Fruit fly (Drosophila melanogaster): ENCODE data around the gene rols.

rols gene

dm6 chr3L:12058293-12058842 is 6.3 kb downstream of the rols start:
- TF ChIP-seq Sox15 (GFP tag; optimal IDR thresholded peaks at IDR 0.05) (no peak), topi (GFP tag; optimal IDR thresholded peaks at IDR 0.05) (peak; percentile 55), CG6276 (GFP tag; optimal IDR thresholded peaks at IDR 0.05) (no peak), Eip78C (GFP tag) (peak; percentile 75), CG11902 (GFP tag; optimal IDR thresholded peaks at IDR 0.05) (peak; percentile 34), Blimp-1 (GFP tag; optimal IDR thresholded peaks at IDR 0.05) (no peak), CG11762 (GFP tag; optimal IDR thresholded peaks at IDR 0.05; ENCODE audit: insufficient read depth) (peak; percentile 53), dac (GFP tag; optimal IDR thresholded peaks at IDR 0.05) (peak; percentile 53), achi (GFP tag; optimal IDR thresholded peaks at IDR 0.05) (peak; percentile 10), fkh (GFP tag; optimal IDR thresholded peaks at IDR 0.05) (no peak), spab (GFP tag; optimal IDR thresholded peaks at IDR 0.05) (peak; percentile 28), CG8632 (GFP tag; optimal IDR thresholded peaks at IDR 0.05) (no peak), CG4318 (GFP tag; optimal IDR thresholded peaks at IDR 0.05) (peak; percentile 26), Eip93F (GFP tag; optimal IDR thresholded peaks at IDR 0.05) (no peak), CG8119 (GFP tag; IDR thresholded peaks at IDR 0.05) (peak; percentile 36; the same call in 1 of the 3 replicates), CG7368 (GFP tag; optimal IDR thresholded peaks at IDR 0.05) (peak; percentile 63), CG1621 (tag; optimal IDR thresholded peaks at IDR 0.05) (peak; percentile 67), CG16779 (tag; optimal IDR thresholded peaks at IDR 0.05) (peak; percentile 58), net (GFP tag; optimal IDR thresholded peaks at IDR 0.05) (peak; percentile 1), Smox (GFP tag; optimal IDR thresholded peaks at IDR 0.05) (no peak), Eip75B (GFP tag; optimal IDR thresholded peaks at IDR 0.05) (peak; percentile 84), svp (GFP tag) (peak; percentile 45), cyc (GFP tag; optimal IDR thresholded peaks at IDR 0.05) (peak; percentile 67), esn (GFP tag; optimal IDR thresholded peaks at IDR 0.05) (peak; percentile 44), fd85E (GFP tag; optimal IDR thresholded peaks at IDR 0.05) (peak; percentile 55), vri (GFP tag; optimal IDR thresholded peaks at IDR 0.05) (no peak), Met (GFP tag; optimal IDR thresholded peaks at IDR 0.05) (no peak), CG15336 (GFP tag; IDR thresholded peaks at IDR 0.05) (peak; percentile 64), CG8319 (GFP tag; optimal IDR thresholded peaks at IDR 0.05) (no peak), Hr4 (GFP tag; optimal IDR thresholded peaks at IDR 0.05) (peak; percentile 16), CG9139 (GFP tag; optimal IDR thresholded peaks at IDR 0.05) (peak; percentile 21), CG3032 (tag; optimal IDR thresholded peaks at IDR 0.05) (peak; percentile 39), Hr38 (GFP tag; optimal IDR thresholded peaks at IDR 0.05) (no peak), acj6 (GFP tag; optimal IDR thresholded peaks at IDR 0.05) (peak; percentile 1), CG31627 (GFP tag; optimal IDR thresholded peaks at IDR 0.05) (no peak), CG6163 (GFP tag; IDR thresholded peaks at IDR 0.05) (peak; percentile 85), Hr39 (GFP tag; optimal IDR thresholded peaks at IDR 0.05) (no peak), CG6808 (GFP tag; optimal IDR thresholded peaks at IDR 0.05) (peak; percentile 53), fd59A (GFP tag; optimal IDR thresholded peaks at IDR 0.05) (peak; percentile 27), CG11294 (GFP tag; IDR thresholded peaks at IDR 0.05) (no peak), CG10631 (GFP tag; optimal IDR thresholded peaks at IDR 0.05) (peak; percentile 85), salr (GFP tag; optimal IDR thresholded peaks at IDR 0.05) (no peak), Sox102F (GFP tag; optimal IDR thresholded peaks at IDR 0.05) (no peak), CG32006 (GFP tag; optimal IDR thresholded peaks at IDR 0.05) (peak; percentile 57), Ets96B (tag; optimal IDR thresholded peaks at IDR 0.05) (peak; percentile 80), eg (GFP tag; IDR thresholded peaks at IDR 0.05) (peak; percentile 53; the same call in 2 of the 3 replicates), Gug (GFP tag; IDR thresholded peaks at IDR 0.05) (no peak), CG6854 (GFP tag; optimal IDR thresholded peaks at IDR 0.05) (no peak), OdsH (GFP tag; optimal IDR thresholded peaks at IDR 0.05) (peak; percentile 18), CG34406 (GFP tag; optimal IDR thresholded peaks at IDR 0.05) (no peak), Lpt (GFP tag; optimal IDR thresholded peaks at IDR 0.05) (no peak), CG3919 (GFP tag; optimal IDR thresholded peaks at IDR 0.05) (peak; percentile 84)

Data from whole organism, prepupa.